Worm (Caenorhabditis elegans) whole organism, late embryonic: Measurements from ENCODE around the gene F25E5.8.
"Not testable (repeated sequence)": the region's sequence is repeated elsewhere in the genome, so short reads cannot be mapped to it uniquely, and the experiment has no call there.

ENCODE experiments used
- eyg-1 ChIP-seq: sonication (generic microtip); optimal IDR thresholded peaks from 2 replicates; lab custom pipeline; 2016; ENCODE audit warnings: missing genotype, missing genetic modification characterization, missing compliant biosample characterization
- sox-4 ChIP-seq: sonication (generic microtip); optimal IDR thresholded peaks from 2 replicates; lab custom pipeline; 2017; ENCODE audit warnings: mild to moderate bottlenecking, missing genetic modification characterization, inconsistent platforms, missing compliant biosample characterization
- unc-55 ChIP-seq: sonication (generic microtip); optimal IDR thresholded peaks from 2 replicates; lab custom pipeline; 2017; ENCODE audit warnings: missing biosample characterization, missing genetic modification reagents, missing genetic modification characterization

DNA sequence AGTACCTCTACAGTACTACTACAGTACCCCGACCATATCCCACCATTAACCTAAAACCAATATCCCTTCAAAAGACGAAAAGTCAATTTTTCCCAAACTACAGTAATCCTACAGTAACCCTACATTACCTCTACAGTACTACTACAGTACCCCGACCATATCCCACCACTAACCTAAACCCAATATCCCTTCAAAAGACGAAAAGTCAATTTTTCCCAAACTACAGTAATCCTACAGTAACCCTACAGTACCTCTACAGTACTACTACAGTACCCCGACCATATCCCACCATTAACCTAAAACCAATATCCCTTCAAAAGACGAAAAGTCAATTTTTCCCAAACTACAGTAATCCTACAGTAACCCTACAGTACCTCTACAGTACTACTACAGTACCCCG is 8.6 kb downstream of the F25E5.8 start, which contains the start of gene nhr-141:
- TF ChIP-seq sox-4; unc-55 (GFP tag; lab: Kevin White, UChicago); eyg-1 (tag; lab: Kevin White, UChicago): not testable (repeated sequence)
